Worm (Caenorhabditis elegans) whole organism, L3 larva: ENCODE data around the gene dhrr-1.

Experiments used
- ceh-82 ChIP-seq: fragments of 150-350 bp; optimal IDR thresholded peaks from 2 replicates; lab custom pipeline; 2014; ENCODE audit warnings: missing biosample characterization, missing genetic modification characterization
- daf-12 ChIP-seq: fragments of 150-350 bp; optimal IDR thresholded peaks from 2 replicates; lab custom pipeline; 2014; ENCODE audit warnings: missing biosample characterization, missing genetic modification reagents, missing genetic modification characterization
- fos-1 ChIP-seq: fragments of 150-350 bp; optimal IDR thresholded peaks from 2 replicates; lab custom pipeline; 2014; ENCODE audit warnings: missing biosample characterization, missing genetic modification characterization
- lin-15B ChIP-seq: fragments of 150-350 bp; optimal IDR thresholded peaks from 2 replicates; lab custom pipeline; 2014; ENCODE audit warnings: missing biosample characterization, missing genetic modification characterization
- lsy-12 ChIP-seq: sonication (generic microtip); optimal IDR thresholded peaks from 2 replicates; lab custom pipeline; 2016; ENCODE audit warnings: mild to moderate bottlenecking, missing genetic modification characterization, missing compliant biosample characterization
- mdl-1 ChIP-seq: fragments of 150-350 bp; optimal IDR thresholded peaks from 2 replicates; lab custom pipeline; 2014; ENCODE audit warnings: missing biosample characterization, missing genetic modification characterization
- mml-1 ChIP-seq: fragments of 150-350 bp; sonication (generic microtip); optimal IDR thresholded peaks from 3 replicates; lab custom pipeline; 2014; ENCODE audit warnings: missing biosample characterization, missing genetic modification characterization
- nhr-12 ChIP-seq: fragments of 150-350 bp; optimal IDR thresholded peaks from 2 replicates; lab custom pipeline; 2014; ENCODE audit warnings: missing biosample characterization, missing genetic modification characterization
- nhr-23 ChIP-seq: fragments of 150-350 bp; optimal IDR thresholded peaks from 2 replicates; lab custom pipeline; 2014; ENCODE audit warnings: missing biosample characterization, missing genetic modification reagents, missing genetic modification characterization
- skn-1 ChIP-seq: fragments of 150-350 bp; optimal IDR thresholded peaks from 2 replicates; lab custom pipeline; 2014; ENCODE audit warnings: missing biosample characterization, missing genetic modification characterization
- unc-39 ChIP-seq: sonication (generic microtip); optimal IDR thresholded peaks from 4 replicates; lab custom pipeline; 2017; ENCODE audit warnings: missing biosample characterization, missing genetic modification characterization
- unc-62 ChIP-seq: fragments of 150-350 bp; sonication (generic microtip); optimal IDR thresholded peaks from 4 replicates; lab custom pipeline; 2014; ENCODE audit warnings: missing biosample characterization, missing genetic modification reagents, missing genetic modification characterization

The dhrr-1 gene

DNA sequence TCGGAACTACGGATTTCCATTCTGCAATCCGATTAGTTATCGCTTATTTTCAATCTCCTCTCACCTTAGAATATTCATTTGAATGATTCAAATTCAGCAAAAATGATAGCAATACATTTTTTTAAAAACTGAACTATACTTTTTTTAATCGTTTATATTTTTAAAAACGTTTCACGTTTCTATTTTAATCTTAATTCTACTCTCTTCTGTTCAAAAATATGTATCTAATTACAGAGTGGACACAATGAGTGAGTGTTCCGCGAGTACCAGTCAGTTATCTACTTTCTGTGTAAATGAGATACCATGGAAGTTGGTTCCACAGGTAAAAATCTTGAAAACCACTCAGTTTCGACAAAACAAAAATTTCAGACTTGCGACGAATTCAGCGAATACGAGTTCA, 58.1 kb downstream of the dhrr-1 start, which contains the start of the genes F59B2.15 and zif-1:
TSS of gene F59B2.15 (minus strand) at position 101 of the 400 bp plus-strand sequence.
TSS of gene zif-1 (plus strand) at position 235 of the 400 bp plus-strand sequence.
- TF ChIP-seq daf-12 (tag; lab: Kevin White, UChicago) (no peak), nhr-12 (tag; lab: Kevin White, UChicago) (no peak), mdl-1 (tag; lab: Kevin White, UChicago) (no peak), nhr-23 (no peak), lsy-12 (tag; lab: Kevin White, UChicago) (no peak), lin-15B (tag; lab: Kevin White, UChicago) (no peak), ceh-82 (tag; lab: Kevin White, UChicago) (no peak), fos-1 (tag; lab: Kevin White, UChicago) (no peak), unc-39 (no peak), mml-1 (tag; lab: Kevin White, UChicago) (no peak), skn-1 (tag; lab: Kevin White, UChicago) (no peak), unc-62 (GFP tag; lab: Kevin White, UChicago) (no peak)
